Fruit fly (Drosophila melanogaster) S2 (cell line): ENCODE measurements around the gene CG42264.

Source experiments
- CG8478 ChIP-seq: fragments of >200 bp; optimal IDR thresholded peaks from 2 replicates; lab custom pipeline; 2018
- CTCF ChIP-seq, 2 experiments: fragments of >200 bp; optimal IDR thresholded peaks; 2 replicates each; lab custom pipeline; 2018

- no peak for TF ChIP-seq CG8478 (lab: Kevin White, UChicago)
- no peak for TF ChIP-seq CTCF (optimal IDR thresholded peaks at IDR 0.05; lab: Kevin White, UChicago)
Measured at dm6 chrX:5724151-5724699, 52.2 kb downstream of the CG42264 start.
